Worm (Caenorhabditis elegans) whole organism, early embryonic: ENCODE data around the gene F43G6.7.

Experiments used
- B0310.2 ChIP-seq: sonication (generic microtip); optimal IDR thresholded peaks from 2 replicates; lab custom pipeline; 2016; ENCODE audit warnings: mild to moderate bottlenecking, missing genetic modification characterization, missing compliant biosample characterization
- F13C5.2 ChIP-seq: sonication (generic microtip); optimal IDR thresholded peaks from 2 replicates; lab custom pipeline; 2017; ENCODE audit warnings: mild to moderate bottlenecking, missing genetic modification characterization, inconsistent platforms, missing compliant biosample characterization
- aly-1 ChIP-seq: sonication (generic microtip); optimal IDR thresholded peaks from 2 replicates; lab custom pipeline; 2016; ENCODE audit warnings: missing genetic modification characterization, missing compliant biosample characterization
- ama-1 ChIP-seq: fragments of 150-350 bp; optimal IDR thresholded peaks from 2 replicates; lab custom pipeline; 2014
- ceh-13 ChIP-seq: fragments of 200-800 bp; sonication (Bioruptor generic); optimal IDR thresholded peaks from 2 replicates; lab custom pipeline; 2018; ENCODE audit warnings: mild to moderate bottlenecking, missing genetic modification characterization, missing compliant biosample characterization
- ceh-36 ChIP-seq: sonication (generic microtip); optimal IDR thresholded peaks from 2 replicates; lab custom pipeline; 2016; ENCODE audit warnings: missing genetic modification characterization, inconsistent platforms, missing compliant biosample characterization
- ets-7 ChIP-seq: sonication (generic microtip); optimal IDR thresholded peaks from 2 replicates; lab custom pipeline; 2016; ENCODE audit warnings: missing genotype, missing genetic modification characterization, missing compliant biosample characterization
- flt-1 ChIP-seq: fragments of 200-800 bp; sonication (Bioruptor generic); IDR thresholded peaks from 2 replicates; pipeline ENCODE4 v1.3.6; 2022; ENCODE audit warnings: missing genetic modification characterization, missing compliant biosample characterization
- hmbx-1 ChIP-seq: sonication (generic microtip); optimal IDR thresholded peaks from 2 replicates; lab custom pipeline; 2016; ENCODE audit warnings: mild to moderate bottlenecking, missing genetic modification characterization, missing compliant biosample characterization
- hmg-4 ChIP-seq: fragments of 200-800 bp; sonication (Bioruptor generic); optimal IDR thresholded peaks from 2 replicates; lab custom pipeline; 2018; ENCODE audit warnings: mild to moderate bottlenecking, missing genetic modification characterization, missing compliant biosample characterization
- hnd-1 ChIP-seq: sonication (generic microtip); optimal IDR thresholded peaks from 2 replicates; lab custom pipeline; 2016; ENCODE audit warnings: missing genetic modification characterization, missing compliant biosample characterization
- pes-1 ChIP-seq: fragments of 200-800 bp; sonication (Bioruptor generic); IDR thresholded peaks from 2 replicates; pipeline ENCODE4 v1.3.6; 2022; ENCODE audit warnings: missing genetic modification reagents, missing genetic modification characterization, missing compliant biosample characterization
- scrt-1 ChIP-seq: fragments of 200-800 bp; sonication (Bioruptor generic); IDR thresholded peaks from 2 replicates; pipeline ENCODE4 v1.3.6; 2022; ENCODE audit warnings: missing genetic modification characterization, missing compliant biosample characterization
- sea-1 ChIP-seq: fragments of 200-800 bp; sonication (Bioruptor generic); conservative IDR thresholded peaks from 2 replicates; pipeline ENCODE4 v1.3.6; 2022; ENCODE audit warnings: missing genetic modification characterization, missing compliant biosample characterization
- tbx-11 ChIP-seq: fragments of 200-800 bp; sonication (Bioruptor generic); IDR thresholded peaks from 2 replicates; pipeline ENCODE4 v1.3.6; 2022; ENCODE audit warnings: missing genetic modification characterization, missing compliant biosample characterization
- tbx-37 ChIP-seq: fragments of 200-800 bp; sonication (Bioruptor generic); conservative IDR thresholded peaks from 2 replicates; pipeline ENCODE4 v1.3.6; 2022; ENCODE audit warnings: missing genetic modification reagents, missing genetic modification characterization, missing compliant biosample characterization
- tra-4 ChIP-seq: sonication (generic microtip); optimal IDR thresholded peaks from 2 replicates; lab custom pipeline; 2017; ENCODE audit warnings: missing genetic modification characterization, missing compliant biosample characterization

The F43G6.7 gene

ce11 chrII:11839116-11839515 lies 28.5 kb downstream of the F43G6.7 start:
- TF ChIP-seq hmbx-1 (tag; lab: Kevin White, UChicago): no peak
- no peak for TF ChIP-seq tbx-37 (GFP tag; lab: Robert Waterston, UW)
- no peak for TF ChIP-seq ama-1 (lab: Kevin White, UChicago)
- TF ChIP-seq scrt-1: no peak
- no peak for TF ChIP-seq aly-1

- TF ChIP-seq B0310.2 (tag; lab: Kevin White, UChicago): no peak
- TF ChIP-seq aly-1: no peak
- no peak for TF ChIP-seq ceh-13 (GFP tag; lab: Kevin White, UChicago)
- TF ChIP-seq pes-1 (GFP tag; lab: Robert Waterston, UW): no peak
- no peak for TF ChIP-seq tra-4
- no peak for TF ChIP-seq sea-1
- TF ChIP-seq ama-1 (lab: Kevin White, UChicago): no peak
- no peak for TF ChIP-seq flt-1
- no peak for TF ChIP-seq F13C5.2
- no peak for TF ChIP-seq tbx-37 (GFP tag; lab: Robert Waterston, UW)
- no peak for TF ChIP-seq hmbx-1 (tag; lab: Kevin White, UChicago)
- TF ChIP-seq hnd-1: no peak
- TF ChIP-seq scrt-1: no peak
- no peak for TF ChIP-seq tbx-11
- TF ChIP-seq ceh-36 (tag; lab: Kevin White, UChicago): no peak
Observed at ce11 chrII:11841653-11842052, 31.1 kb downstream of the F43G6.7 start.

ce11 chrII:11842317-11842716 lies 31.7 kb downstream of the F43G6.7 start, which contains the start of gene T27D12.1:
Gene T27D12.1 (plus strand): TSS chrII:11842617.
- TF ChIP-seq F13C5.2 (no peak), hnd-1 (no peak), ets-7 (tag; lab: Kevin White, UChicago) (no peak), flt-1 (no peak), hmbx-1 (tag; lab: Kevin White, UChicago) (no peak), aly-1 (no peak), sea-1 (no peak), ceh-13 (GFP tag; lab: Kevin White, UChicago) (no peak), B0310.2 (tag; lab: Kevin White, UChicago) (no peak), ama-1 (lab: Kevin White, UChicago) (no peak), ceh-36 (tag; lab: Kevin White, UChicago) (no peak), tra-4 (no peak)

- no peak for TF ChIP-seq ceh-36 (tag; lab: Kevin White, UChicago)
- no peak for TF ChIP-seq tra-4
- no peak for TF ChIP-seq ets-7 (tag; lab: Kevin White, UChicago)
- no peak for TF ChIP-seq aly-1
- no peak for TF ChIP-seq B0310.2 (tag; lab: Kevin White, UChicago)
- no peak for TF ChIP-seq hmg-4 (GFP tag; lab: Kevin White, UChicago)
Observed at ce11 chrII:11842766-11843165, 32.2 kb downstream of the F43G6.7 start.

- TF ChIP-seq ets-7 (tag; lab: Kevin White, UChicago) (no peak), flt-1 (no peak), ama-1 (lab: Kevin White, UChicago) (no peak), tbx-11 (no peak), tbx-37 (GFP tag; lab: Robert Waterston, UW) (no peak), aly-1 (no peak), ceh-13 (GFP tag; lab: Kevin White, UChicago) (no peak), B0310.2 (tag; lab: Kevin White, UChicago) (no peak), hnd-1 (no peak), pes-1 (GFP tag; lab: Robert Waterston, UW) (no peak), F13C5.2 (no peak), sea-1 (no peak)
Observed at ce11 chrII:11843441-11843840, 32.9 kb downstream of the F43G6.7 start.

- TF ChIP-seq hmg-4 (GFP tag; lab: Kevin White, UChicago) (no peak), F13C5.2 (no peak)
Observed at ce11 chrII:11844072-11844471, 33.5 kb downstream of the F43G6.7 start.

- TF ChIP-seq sea-1: no peak
- no peak for TF ChIP-seq tra-4
Observed at ce11 chrII:11844984-11845383, 34.4 kb downstream of the F43G6.7 start.

ce11 chrII:11845954-11846353 lies 35.4 kb downstream of the F43G6.7 start:
- TF ChIP-seq tra-4: no peak
- TF ChIP-seq pes-1 (GFP tag; lab: Robert Waterston, UW): no peak
- no peak for TF ChIP-seq ets-7 (tag; lab: Kevin White, UChicago)
- no peak for TF ChIP-seq ceh-36 (tag; lab: Kevin White, UChicago)
- TF ChIP-seq B0310.2 (tag; lab: Kevin White, UChicago): no peak
- no peak for TF ChIP-seq sea-1
- no peak for TF ChIP-seq flt-1
- TF ChIP-seq tbx-37 (GFP tag; lab: Robert Waterston, UW): no peak
- no peak for TF ChIP-seq F13C5.2
- TF ChIP-seq hmbx-1 (tag; lab: Kevin White, UChicago): no peak
- no peak for TF ChIP-seq scrt-1

ce11 chrII:11849572-11849971 lies 39.0 kb downstream of the F43G6.7 start:
- no peak for TF ChIP-seq hmg-4 (GFP tag; lab: Kevin White, UChicago)
- TF ChIP-seq hnd-1: no peak
- no peak for TF ChIP-seq hmbx-1 (tag; lab: Kevin White, UChicago)
- TF ChIP-seq pes-1 (GFP tag; lab: Robert Waterston, UW): no peak
- no peak for TF ChIP-seq tbx-11
- TF ChIP-seq F13C5.2: no peak
- no peak for TF ChIP-seq sea-1
- no peak for TF ChIP-seq aly-1
- TF ChIP-seq scrt-1: no peak
- no peak for TF ChIP-seq ceh-36 (tag; lab: Kevin White, UChicago)
- no peak for TF ChIP-seq B0310.2 (tag; lab: Kevin White, UChicago)
